Worm (Caenorhabditis elegans): Measurements from ENCODE around the gene str-67.

The str-67 gene

DNA sequence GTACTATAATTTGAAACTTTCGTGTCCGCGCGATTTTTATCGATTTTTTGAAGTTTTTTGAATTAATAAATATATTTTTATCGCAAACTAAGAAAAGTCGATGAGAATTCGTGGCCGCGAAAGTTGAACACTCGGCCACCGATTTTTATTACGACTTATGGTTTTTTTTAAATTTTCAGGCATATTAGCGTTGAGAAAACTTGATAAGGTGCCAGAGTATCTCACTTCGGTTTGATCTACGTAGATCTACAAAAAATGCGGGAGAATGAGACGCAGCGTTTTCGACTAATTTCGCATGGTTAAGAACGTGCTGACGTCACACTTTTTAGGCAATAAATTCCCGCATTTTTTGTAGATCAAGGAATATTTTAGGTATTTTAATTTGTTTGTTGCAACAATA, 41.0 kb downstream of the str-67 start, which contains the start of gene pei-2:
Gene pei-2, minus strand, starts transcription at position 101 of the 400 bp plus-strand sequence.
- TF ChIP-seq nhr-77 (tag; optimal IDR thresholded peaks at IDR 0.05) = no peak
- TF ChIP-seq swsn-7 (tag; optimal IDR thresholded peaks at IDR 0.05) = no peak
- TF ChIP-seq ces-1 (GFP tag; optimal IDR thresholded peaks at IDR 0.05) = no peak

DNA sequence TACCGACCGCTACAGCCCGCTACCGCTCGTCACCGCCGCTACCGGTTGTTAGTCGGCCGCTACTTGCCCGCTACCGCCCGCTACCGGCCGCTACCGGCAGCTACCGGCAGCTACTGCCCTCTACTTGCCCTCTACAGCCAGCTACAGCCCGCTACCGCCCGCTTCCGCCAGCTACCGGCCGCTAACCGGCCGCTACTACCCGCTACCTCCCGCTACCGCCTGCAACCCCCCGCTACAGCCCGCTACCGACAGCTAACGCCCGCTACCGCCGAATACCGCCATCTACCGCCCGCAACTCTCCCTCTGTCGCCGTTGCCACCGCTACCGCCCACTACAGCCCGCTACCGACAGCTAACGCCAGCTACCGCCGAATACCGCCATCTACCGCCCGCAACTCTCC, 42.9 kb downstream of the str-67 start:
- TF ChIP-seq mep-1 (tag; optimal IDR thresholded peaks at IDR 0.05) (no peak), nhr-237 (tag; optimal IDR thresholded peaks at IDR 0.05) (no peak), ceh-8 (GFP tag; optimal IDR thresholded peaks at IDR 0.05) (peak; percentile 42), pax-3 (tag; optimal IDR thresholded peaks at IDR 0.05) (no peak), nhr-12 (tag; optimal IDR thresholded peaks at IDR 0.05) (no peak)

DNA sequence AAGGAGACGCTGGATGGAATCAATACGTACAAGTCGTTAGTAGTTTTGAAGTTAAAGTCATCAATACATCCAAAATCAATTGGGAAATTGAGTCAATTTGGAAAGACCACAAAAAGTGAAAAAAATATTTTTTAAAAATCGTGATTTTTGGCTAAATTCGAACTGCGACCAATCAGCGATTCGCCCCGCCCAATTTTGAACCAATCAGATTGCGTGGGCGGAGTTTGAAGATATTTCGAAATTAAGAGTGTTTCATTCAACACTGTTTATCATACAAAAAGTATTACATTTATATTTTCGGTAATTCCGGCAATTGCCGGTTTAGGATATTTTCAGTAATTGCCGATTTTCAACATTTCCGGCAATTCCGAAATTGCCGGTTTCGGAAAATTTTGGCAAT, 47.2 kb downstream of the str-67 start:
- TF ChIP-seq nhr-19 (GFP tag; conservative IDR thresholded peaks at IDR 0.05) (no peak), ceh-82 (tag; optimal IDR thresholded peaks at IDR 0.05) (no peak), zip-4 (GFP tag; optimal IDR thresholded peaks at IDR 0.05) (no peak), dsc-1 (tag; optimal IDR thresholded peaks at IDR 0.05) (no peak), mef-2 (tag; optimal IDR thresholded peaks at IDR 0.05) (no peak), nhr-20 (tag; optimal IDR thresholded peaks at IDR 0.05) (no peak), ceh-8 (GFP tag; optimal IDR thresholded peaks at IDR 0.05) (no peak), efl-3 (GFP tag; optimal IDR thresholded peaks at IDR 0.05) (no peak), pqm-1 (tag; optimal IDR thresholded peaks at IDR 0.05) (no peak), rnt-1 (tag; optimal IDR thresholded peaks at IDR 0.05) (no peak)

DNA sequence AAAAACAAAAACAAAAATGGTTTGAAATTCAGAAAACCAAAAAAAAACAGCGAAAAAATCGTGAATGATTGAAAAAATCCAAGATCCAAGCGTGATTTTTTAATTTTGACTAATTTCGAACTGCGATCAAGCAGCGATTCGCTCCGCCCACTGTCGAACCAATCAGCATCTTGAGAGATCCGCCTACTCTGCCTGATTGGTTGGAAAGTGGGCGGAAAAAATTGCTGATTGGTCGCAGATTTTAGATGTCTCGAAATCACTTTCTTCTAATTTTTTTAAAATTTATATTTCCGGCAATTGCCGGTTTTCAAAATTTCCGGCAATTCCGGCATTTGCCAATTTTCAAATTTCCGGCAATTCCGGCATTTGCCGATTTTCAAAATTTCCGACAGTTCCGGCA, 49.2 kb downstream of the str-67 start:
- TF ChIP-seq nhr-11 (tag; optimal IDR thresholded peaks at IDR 0.05) (no peak), sox-4 (tag; optimal IDR thresholded peaks at IDR 0.05) (no peak), sup-37 (GFP tag; optimal IDR thresholded peaks at IDR 0.05) (no peak), unc-86 (tag; optimal IDR thresholded peaks at IDR 0.05) (no peak), pag-3 (tag; optimal IDR thresholded peaks at IDR 0.05; ENCODE audit: borderline replicate concordance, insufficient read depth) (no peak), F16B12.6 (tag; optimal IDR thresholded peaks at IDR 0.05) (no peak), elt-2 (tag; optimal IDR thresholded peaks at IDR 0.05) (no peak), ztf-11 (tag; optimal IDR thresholded peaks at IDR 0.05) (no peak), ceh-88 (GFP tag; IDR thresholded peaks at IDR 0.05) (no peak), irx-1 (tag; optimal IDR thresholded peaks at IDR 0.05) (no peak), alr-1 (tag; optimal IDR thresholded peaks at IDR 0.05; ENCODE audit: borderline replicate concordance) (no peak), ceh-63 (GFP tag; optimal IDR thresholded peaks at IDR 0.05) (no peak), lin-35 (GFP tag; optimal IDR thresholded peaks at IDR 0.05) (no peak), lin-39 (tag; optimal IDR thresholded peaks at IDR 0.05) (no peak), tbx-2 (tag; optimal IDR thresholded peaks at IDR 0.05) (no peak), snu-23 (GFP tag; optimal IDR thresholded peaks at IDR 0.05) (no peak)

DNA sequence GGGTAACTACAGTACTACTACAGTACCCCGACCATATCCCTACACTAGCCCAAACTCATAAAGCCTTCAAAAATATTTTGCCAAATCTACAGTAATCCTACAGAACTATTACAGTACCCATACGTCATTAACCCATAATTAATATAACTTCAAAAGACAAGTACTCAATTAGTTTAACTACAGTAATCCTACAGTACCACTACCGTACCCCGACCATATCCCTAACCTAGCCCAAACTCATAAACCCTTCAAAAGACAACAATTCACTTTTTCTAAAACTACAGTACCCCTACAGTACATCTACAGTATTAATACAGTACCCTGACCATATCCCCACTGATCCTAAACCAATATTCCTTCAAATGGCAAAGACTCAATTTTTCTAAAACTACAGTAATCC, 50.8 kb downstream of the str-67 start:
- TF ChIP-seq hlh-17 (GFP tag; optimal IDR thresholded peaks at IDR 0.05; ENCODE audit: borderline replicate concordance) = no peak
- no peak for TF ChIP-seq mef-2 (tag; optimal IDR thresholded peaks at IDR 0.05)
- no peak for TF ChIP-seq unc-62 (GFP tag; optimal IDR thresholded peaks at IDR 0.05)
- TF ChIP-seq F16B12.6 (tag; optimal IDR thresholded peaks at IDR 0.05) = no peak
- no peak for TF ChIP-seq sup-37 (GFP tag; optimal IDR thresholded peaks at IDR 0.05)

Data from whole organism, L1 larva.